Fruit fly (Drosophila melanogaster): ENCODE measurements around the gene Krn.
A peak's percentile ranks its signal among the peaks of the same experiment; 100 is the strongest.

Gene Krn

DNA sequence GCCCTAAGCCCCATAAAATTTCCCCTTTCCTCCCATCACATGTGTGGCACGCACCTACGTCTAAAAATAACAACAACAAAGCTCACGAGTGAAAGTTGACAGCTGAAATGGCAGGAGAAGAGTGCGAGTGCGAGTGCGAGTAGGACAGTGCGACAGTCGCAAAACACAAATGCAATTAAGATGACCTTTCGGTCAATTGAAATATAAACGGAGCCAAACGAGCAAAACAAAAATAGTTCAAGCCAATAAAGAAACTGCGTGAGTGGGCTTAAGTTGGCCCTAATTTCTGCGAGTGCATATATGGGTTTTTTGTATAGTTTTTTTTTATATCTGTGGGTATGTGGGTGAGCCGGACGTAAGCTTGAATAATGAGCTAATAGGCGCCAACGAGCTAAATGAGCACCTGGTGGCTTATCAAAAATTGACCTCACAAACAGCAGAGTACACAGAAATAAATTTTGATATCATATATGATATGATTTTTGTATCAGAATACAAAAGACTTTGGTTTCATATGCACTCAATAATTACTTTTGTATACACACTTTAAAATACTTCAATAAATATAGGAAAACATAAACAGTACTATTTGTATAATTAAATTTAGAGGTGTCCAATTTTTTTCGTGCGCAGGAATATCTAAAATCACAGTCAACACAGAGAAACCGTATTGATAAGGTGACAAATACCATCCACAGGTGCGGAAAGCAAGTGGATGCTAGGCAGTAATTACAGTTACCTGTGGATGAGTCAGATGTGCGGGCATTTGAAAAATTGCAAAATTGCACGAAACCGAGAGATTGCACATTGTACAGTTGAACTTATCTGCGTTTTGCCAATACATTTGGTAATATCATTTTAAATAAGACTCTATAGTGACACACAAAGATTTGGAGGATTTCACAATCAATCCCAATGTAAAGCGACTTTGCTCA is 2.1 kb downstream of the Krn start (continued):
- TF ChIP-seq odd (GFP tag; optimal IDR thresholded peaks at IDR 0.05) (no peak), CG6683 (GFP tag; optimal IDR thresholded peaks at IDR 0.05) (no peak), CG15696 (tag; optimal IDR thresholded peaks at IDR 0.05) (no peak), run (tag; optimal IDR thresholded peaks at IDR 0.05) (no peak), CG8944 (GFP tag; optimal IDR thresholded peaks at IDR 0.05) (peak; percentile 3), stc (GFP tag; IDR thresholded peaks at IDR 0.05) (peak; percentile 35; the same call in 1 of the 2 replicates), tio (GFP tag; optimal IDR thresholded peaks at IDR 0.05) (no peak), Hsf (GFP tag; optimal IDR thresholded peaks at IDR 0.05) (no peak), wor (GFP tag; IDR thresholded peaks at IDR 0.05) (no peak), CG10366 (GFP tag; IDR thresholded peaks at IDR 0.05) (peak; percentile 26), nerfin-2 (GFP tag; IDR thresholded peaks at IDR 0.05; ENCODE audit: partially characterized antibody) (no peak), trem (tag; optimal IDR thresholded peaks at IDR 0.05) (no peak), CG13775 (GFP tag; optimal IDR thresholded peaks at IDR 0.05) (no peak), CG9876 (GFP tag; optimal IDR thresholded peaks at IDR 0.05) (no peak), grau (tag; optimal IDR thresholded peaks at IDR 0.05) (peak; percentile 49), Pdp1 (GFP tag; optimal IDR thresholded peaks at IDR 0.05) (peak in 1 of 2 experiments; percentile 11), Aef1 (GFP tag; IDR thresholded peaks at IDR 0.05) (no peak), ERR (GFP tag; optimal IDR thresholded peaks at IDR 0.05) (no peak), Ptx1 (GFP tag; IDR thresholded peaks at IDR 0.05) (peak; percentile 31; the same call in 1 of the 2 replicates), CG2875 (GFP tag; optimal IDR thresholded peaks at IDR 0.05) (peak; percentile 30), H2.0 (GFP tag; IDR thresholded peaks at IDR 0.05) (0 out of 2 replicates have a peak, but pooled peaks have one; percentile 23), CG9437 (GFP tag; optimal IDR thresholded peaks at IDR 0.05) (peak; percentile 26), Hr51 (GFP tag; optimal IDR thresholded peaks at IDR 0.05) (peak in 1 of 2 experiments; percentile 52), Dip2 (GFP tag; IDR thresholded peaks at IDR 0.05) (no peak), CG6654 (GFP tag; optimal IDR thresholded peaks at IDR 0.05) (no peak), CG7556 (GFP tag; optimal IDR thresholded peaks at IDR 0.05) (peak; percentile 11), CG7357 (GFP tag; IDR thresholded peaks at IDR 0.05) (no peak), Dip3 (GFP tag; optimal IDR thresholded peaks at IDR 0.05) (no peak), vnd (GFP tag; IDR thresholded peaks at IDR 0.05; ENCODE audit: partially characterized antibody) (no peak), sens-2 (GFP tag; IDR thresholded peaks at IDR 0.05) (peak; percentile 58; the same call in 1 of the 2 replicates), CG32772 (GFP tag; IDR thresholded peaks at IDR 0.05) (no peak; the same call in 1 of the 2 replicates), eyg (GFP tag; optimal IDR thresholded peaks at IDR 0.05) (no peak), bsh (GFP tag; optimal IDR thresholded peaks at IDR 0.05) (no peak), CG10209 (GFP tag; optimal IDR thresholded peaks at IDR 0.05) (peak; percentile 15), tup (GFP tag; optimal IDR thresholded peaks at IDR 0.05) (no peak), Sry-δ (GFP tag; optimal IDR thresholded peaks at IDR 0.05) (no peak), CG10959 (GFP tag; IDR thresholded peaks at IDR 0.05) (no peak), gem (tag; optimal IDR thresholded peaks at IDR 0.05) (peak; percentile 53), PHDP (tag; optimal IDR thresholded peaks at IDR 0.05) (peak; percentile 33), tll (GFP tag; optimal IDR thresholded peaks at IDR 0.05) (no peak), fd3F (GFP tag; optimal IDR thresholded peaks at IDR 0.05) (no peak), Mrtf (GFP tag; IDR thresholded peaks at IDR 0.05) (no peak), br (optimal IDR thresholded peaks at IDR 0.05) (no peak), CG12155 (GFP tag; optimal IDR thresholded peaks at IDR 0.05) (no peak), CG7745 (tag; optimal IDR thresholded peaks at IDR 0.05) (no peak), CG6791 (GFP tag; IDR thresholded peaks at IDR 0.05; ENCODE audit: partially characterized antibody) (no peak), Scr (GFP tag; IDR thresholded peaks at IDR 0.05; ENCODE audit: partially characterized antibody) (no peak), CG32767 (GFP tag; IDR thresholded peaks at IDR 0.05) (no peak)

Data from whole organism, embryonic.